Worm (Caenorhabditis elegans) whole organism, L4 larva: ENCODE measurements around the gene ZK1248.19.

Experiments
- D1046.2 ChIP-seq: fragments of 200-800 bp; sonication (Bioruptor generic); IDR thresholded peaks from 2 replicates; pipeline ENCODE4 v1.3.6; 2022; ENCODE audit warnings: missing genetic modification characterization, missing compliant biosample characterization
- F44E2.7 ChIP-seq: fragments of 200-800 bp; sonication (Bioruptor generic); IDR thresholded peaks from 2 replicates; pipeline ENCODE4 v2.1.2; 2022; ENCODE audit warnings: missing genetic modification characterization, missing compliant biosample characterization
- Y105C5A.15 ChIP-seq: fragments of 200-800 bp; sonication (Bioruptor generic); IDR thresholded peaks from 2 replicates; pipeline ENCODE4 v1.3.6; 2022; ENCODE audit warnings: missing genetic modification characterization, missing compliant biosample characterization
- aha-1 ChIP-seq: fragments of 150-350 bp; peaks from one replicate; lab custom pipeline; 2014; ENCODE audit warnings: missing biosample characterization, missing genetic modification characterization
- aly-2 ChIP-seq: sonication (generic microtip); optimal IDR thresholded peaks from 2 replicates; lab custom pipeline; 2018; ENCODE audit warnings: missing biosample characterization, missing genetic modification characterization
- ceh-62 ChIP-seq: sonication (generic microtip); optimal IDR thresholded peaks from 2 replicates; lab custom pipeline; 2017; ENCODE audit warnings: missing biosample characterization, missing genetic modification characterization
- ceh-82 ChIP-seq: sonication (generic microtip); optimal IDR thresholded peaks from 2 replicates; lab custom pipeline; 2017; ENCODE audit warnings: missing biosample characterization, missing genetic modification characterization
- ctbp-1 ChIP-seq: fragments of 200-800 bp; sonication (Bioruptor generic); IDR thresholded peaks from 2 replicates; pipeline ENCODE4 v1.3.6; 2022; ENCODE audit warnings: missing genetic modification reagents, missing genetic modification characterization, missing compliant biosample characterization
- daf-12 ChIP-seq: fragments of 150-350 bp; optimal IDR thresholded peaks from 2 replicates; lab custom pipeline; 2014; ENCODE audit warnings: missing biosample characterization, missing genetic modification reagents, missing genetic modification characterization
- daf-16 ChIP-seq, 3 experiments: sonication (generic microtip); optimal IDR thresholded peaks; 2 replicates each; lab custom pipeline; 2016 to 2017; ENCODE audit warnings: missing genetic modification characterization in 3 of 3, missing genetic modification reagents in 3 of 3, mild to moderate bottlenecking in 2 of 3, missing compliant biosample characterization in 2 of 3, missing biosample characterization in 1 of 3, moderate library complexity in 1 of 3
- duxl-1 ChIP-seq: sonication (generic microtip); optimal IDR thresholded peaks from 2 replicates; lab custom pipeline; 2016; ENCODE audit warnings: mild to moderate bottlenecking, missing genetic modification characterization, moderate library complexity, missing compliant biosample characterization; ENCODE audit not compliant: poor library complexity
- fos-1 ChIP-seq: fragments of 150-350 bp; optimal IDR thresholded peaks from 2 replicates; lab custom pipeline; 2014; ENCODE audit warnings: missing biosample characterization, missing genetic modification characterization
- gei-8 ChIP-seq: fragments of 200-800 bp; sonication (Bioruptor generic); optimal IDR thresholded peaks from 2 replicates; lab custom pipeline; 2018; ENCODE audit warnings: mild to moderate bottlenecking, missing genetic modification characterization, missing compliant biosample characterization
- hlh-11 ChIP-seq: fragments of 200-800 bp; sonication (Bioruptor generic); optimal IDR thresholded peaks from 2 replicates; lab custom pipeline; 2018; ENCODE audit warnings: mild to moderate bottlenecking, missing genetic modification characterization, missing compliant biosample characterization
- lin-29 ChIP-seq: fragments of 200-800 bp; sonication (Bioruptor generic); IDR thresholded peaks from 2 replicates; pipeline ENCODE4 v1.3.6; 2022; ENCODE audit warnings: missing genetic modification reagents, missing genetic modification characterization, missing compliant biosample characterization
- madf-5 ChIP-seq, 2 experiments: fragments of 200-800 bp; sonication (Bioruptor generic); IDR thresholded peaks; 2 replicates each; pipeline ENCODE4 v1.3.6; 2022; ENCODE audit warnings: missing compliant biosample characterization in 2 of 2, missing genetic modification characterization in 2 of 2
- madf-9 ChIP-seq: fragments of 200-800 bp; sonication (Bioruptor generic); conservative IDR thresholded peaks from 2 replicates; pipeline ENCODE4 v1.3.6; 2022; ENCODE audit warnings: missing genetic modification reagents, missing genetic modification characterization, missing compliant biosample characterization
- nhr-11 ChIP-seq: fragments of 150-350 bp; optimal IDR thresholded peaks from 2 replicates; lab custom pipeline; 2014; ENCODE audit warnings: missing biosample characterization, missing genetic modification characterization
- nhr-111 ChIP-seq: fragments of 200-800 bp; sonication (Bioruptor generic); optimal IDR thresholded peaks from 2 replicates; lab custom pipeline; 2018; ENCODE audit warnings: mild to moderate bottlenecking, missing genetic modification characterization, missing compliant biosample characterization
- nhr-237 ChIP-seq: sonication (generic microtip); optimal IDR thresholded peaks from 2 replicates; lab custom pipeline; 2017; ENCODE audit warnings: missing biosample characterization, missing genetic modification characterization
- nhr-48 ChIP-seq: sonication (generic microtip); optimal IDR thresholded peaks from 2 replicates; lab custom pipeline; 2016; ENCODE audit warnings: mild to moderate bottlenecking, missing genetic modification characterization, missing compliant biosample characterization
- pqm-1 ChIP-seq: sonication (generic microtip); optimal IDR thresholded peaks from 2 replicates; lab custom pipeline; 2017; ENCODE audit warnings: missing biosample characterization, missing genetic modification characterization
- saeg-2 ChIP-seq: fragments of 200-800 bp; sonication (Bioruptor generic); IDR thresholded peaks from 2 replicates; pipeline ENCODE4 v1.3.6; 2022; ENCODE audit warnings: missing genetic modification reagents, missing genetic modification characterization, missing compliant biosample characterization
- sdz-12 ChIP-seq: fragments of 200-800 bp; sonication (Bioruptor generic); optimal IDR thresholded peaks from 2 replicates; lab custom pipeline; 2018; ENCODE audit warnings: mild to moderate bottlenecking, missing genetic modification characterization, missing compliant biosample characterization
- set-16 ChIP-seq: fragments of 200-800 bp; sonication (Bioruptor generic); IDR thresholded peaks from 2 replicates; pipeline ENCODE4 v1.3.6; 2022; ENCODE audit warnings: missing genetic modification reagents, missing genetic modification characterization, missing compliant biosample characterization
- snpc-1.2 ChIP-seq: fragments of 200-800 bp; sonication (Bioruptor generic); IDR thresholded peaks from 2 replicates; pipeline ENCODE4 v1.3.6; 2022; ENCODE audit warnings: missing genetic modification reagents, missing genetic modification characterization, missing compliant biosample characterization
- spr-1 ChIP-seq: sonication (generic microtip); optimal IDR thresholded peaks from 2 replicates; lab custom pipeline; 2016; ENCODE audit warnings: mild to moderate bottlenecking, missing genetic modification characterization, missing compliant biosample characterization
- tag-97 ChIP-seq: fragments of 200-800 bp; sonication (Bioruptor generic); IDR thresholded peaks from 2 replicates; pipeline ENCODE4 v1.3.6; 2022; ENCODE audit warnings: missing genetic modification characterization, missing compliant biosample characterization
- tra-1 ChIP-seq: fragments of 200-800 bp; sonication (Bioruptor generic); IDR thresholded peaks from 2 replicates; pipeline ENCODE4 v1.3.6; 2022; ENCODE audit warnings: missing genetic modification reagents, missing genetic modification characterization, missing compliant biosample characterization
- unc-130 ChIP-seq: sonication (generic microtip); optimal IDR thresholded peaks from 2 replicates; lab custom pipeline; 2016; ENCODE audit warnings: missing genetic modification reagents, missing genetic modification characterization, missing compliant biosample characterization
- unc-39 ChIP-seq: sonication (generic microtip); optimal IDR thresholded peaks from 2 replicates; lab custom pipeline; 2017; ENCODE audit warnings: missing biosample characterization, missing genetic modification characterization
- unc-62 ChIP-seq, 3 experiments: fragments of 150-350 bp in 1 of 3; sonication (generic microtip); optimal IDR thresholded peaks in 2 of 3; peaks in 1 of 3; 1 replicate in 1 of 3; 2 replicates in 2 of 3; lab custom pipeline; 2014 to 2017; ENCODE audit warnings: missing biosample characterization in 3 of 3, missing genetic modification characterization in 3 of 3, missing genetic modification reagents in 3 of 3, missing genotype in 1 of 3
- zip-11 ChIP-seq: fragments of 200-800 bp; sonication (Bioruptor generic); IDR thresholded peaks from 2 replicates; pipeline ENCODE4 v1.3.6; 2022; ENCODE audit warnings: missing genetic modification characterization, missing compliant biosample characterization

The ZK1248.19 gene

DNA sequence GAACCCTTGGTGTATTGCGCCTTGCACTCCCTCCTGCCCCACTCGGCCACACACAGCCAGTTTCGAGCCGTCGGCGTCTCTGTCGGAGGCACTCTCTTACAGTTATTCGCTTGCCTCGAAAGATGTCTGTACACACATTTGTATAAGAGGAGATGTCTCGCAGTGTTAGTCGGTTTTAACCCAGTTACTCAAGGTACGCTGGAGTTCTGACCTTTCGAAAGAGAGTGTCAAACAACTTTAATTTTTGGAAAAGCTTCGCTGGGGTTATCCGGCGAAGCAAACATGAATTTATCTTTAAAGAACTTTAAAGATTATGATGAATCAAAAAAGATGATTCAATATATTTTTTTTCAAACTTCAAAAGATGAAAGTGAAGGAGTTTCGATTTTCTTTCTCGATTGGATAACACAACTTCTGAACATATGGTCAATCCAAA is 5.5 kb upstream of the ZK1248.19 start (continued):
- TF ChIP-seq snpc-1.2 = peak; percentile 94
- TF ChIP-seq saeg-2 = peak; percentile 99
- TF ChIP-seq nhr-237 (tag; lab: Kevin White, UChicago) = peak; percentile 70
- peak; percentile 99 for TF ChIP-seq hlh-11 (tag; lab: Kevin White, UChicago)
- peak; percentile 89 to 97 for TF ChIP-seq daf-16 (GFP tag; optimal IDR thresholded peaks at IDR 0.05; lab: Kevin White, UChicago)
- peak; percentile 89 for TF ChIP-seq daf-16 (tag; optimal IDR thresholded peaks at IDR 0.05; lab: Kevin White, UChicago)
- peak; percentile 97 for TF ChIP-seq fos-1
- TF ChIP-seq sdz-12 (GFP tag; lab: Kevin White, UChicago) = peak; percentile 82
- peak; percentile 92 for TF ChIP-seq D1046.2 (GFP tag; lab: Robert Waterston, UW)
- peak; percentile 96 for TF ChIP-seq duxl-1 (tag; lab: Kevin White, UChicago)
- peak; percentile 100 for TF ChIP-seq aha-1
- peak; percentile 78 for TF ChIP-seq F44E2.7 (GFP tag; lab: Robert Waterston, UW)
- peak; percentile 92 for TF ChIP-seq lin-29 (GFP tag; lab: Robert Waterston, UW)
- no peak for TF ChIP-seq tag-97
- TF ChIP-seq ctbp-1 (GFP tag; lab: Robert Waterston, UW) = peak; percentile 99

DNA sequence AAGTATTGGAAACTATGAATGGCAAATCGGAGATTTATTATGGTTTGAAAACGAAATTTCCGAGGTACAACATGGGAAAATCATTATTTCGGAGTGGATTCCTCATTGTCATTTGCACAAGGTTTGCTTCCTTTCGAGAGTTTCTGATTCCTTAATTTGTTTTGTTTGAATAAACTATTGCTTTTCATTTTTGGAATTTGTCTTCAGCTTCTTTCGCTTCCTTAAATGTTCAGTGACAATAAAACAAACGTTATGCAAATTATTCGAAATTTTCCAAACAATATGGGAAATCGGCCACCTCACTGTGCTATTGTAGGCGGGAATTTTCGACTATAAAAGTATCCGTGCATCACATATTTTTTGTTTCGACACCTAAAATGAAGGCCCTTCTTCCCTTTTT is 2.7 kb upstream of the ZK1248.19 start, which contains the start of gene nep-25:
Gene nep-25 (plus strand): TSS at position 375 of the 400 bp plus-strand sequence.
- TF ChIP-seq madf-9 (GFP tag; lab: Robert Waterston, UW) (no peak), madf-5 (GFP tag; IDR thresholded peaks at IDR 0.05; lab: Robert Waterston, UW) (no peak), ceh-62 (tag; lab: Kevin White, UChicago) (no peak), unc-62 (GFP tag; optimal IDR thresholded peaks at IDR 0.05 in 1 of 2; lab: Kevin White, UChicago) (peak in 1 of 2 experiments; percentile 90), unc-62 (tag; optimal IDR thresholded peaks at IDR 0.05; lab: Kevin White, UChicago) (no peak), gei-8 (no peak), aha-1 (peak; percentile 46)

DNA sequence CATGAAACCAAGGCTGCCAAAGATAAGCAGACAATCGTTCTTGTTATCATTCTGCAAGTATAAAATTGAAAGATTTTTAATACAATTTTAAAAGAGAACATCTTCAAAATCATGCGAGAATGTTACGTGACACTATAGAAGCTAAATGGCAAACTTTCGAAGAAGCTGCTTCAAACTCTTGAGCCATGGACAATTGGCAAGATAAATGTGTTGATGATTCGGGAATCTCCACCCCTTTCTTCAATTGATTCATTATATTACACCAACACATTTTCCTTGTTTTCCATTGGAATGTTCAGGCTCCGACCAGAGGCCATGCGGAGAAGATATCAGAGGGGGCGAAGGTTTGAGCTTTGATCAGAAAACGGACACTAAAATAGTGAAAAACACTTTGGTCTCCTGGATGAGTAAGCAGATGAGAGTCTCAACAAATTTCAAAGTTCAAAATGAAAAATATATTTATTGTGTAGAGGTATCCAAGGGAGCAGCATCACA is 1.9 kb upstream of the ZK1248.19 start, which contains the start of gene lec-5:
Gene lec-5 (minus strand): TSS at position 51 of the 495 bp plus-strand sequence.
- no peak for TF ChIP-seq set-16 (GFP tag; lab: Robert Waterston, UW)
- no peak for TF ChIP-seq pqm-1 (tag; lab: Kevin White, UChicago)
- no peak for TF ChIP-seq spr-1 (tag; lab: Kevin White, UChicago)
- TF ChIP-seq aly-2 (tag; lab: Kevin White, UChicago) = no peak
- no peak for TF ChIP-seq zip-11 (GFP tag; lab: Robert Waterston, UW)
- TF ChIP-seq unc-62 (GFP tag; optimal IDR thresholded peaks at IDR 0.05 in 1 of 2; lab: Kevin White, UChicago) = no peak
- TF ChIP-seq unc-62 (tag; optimal IDR thresholded peaks at IDR 0.05; lab: Kevin White, UChicago) = no peak
- no peak for TF ChIP-seq unc-39 (tag; lab: Kevin White, UChicago)
- TF ChIP-seq nhr-48 (tag; lab: Kevin White, UChicago) = no peak
- TF ChIP-seq daf-16 (GFP tag; optimal IDR thresholded peaks at IDR 0.05; lab: Kevin White, UChicago) = peak in 1 of 2 experiments; percentile 94
- TF ChIP-seq daf-16 (tag; optimal IDR thresholded peaks at IDR 0.05; lab: Kevin White, UChicago) = no peak
- TF ChIP-seq gei-8 = no peak
- TF ChIP-seq D1046.2 (GFP tag; lab: Robert Waterston, UW) = no peak
- TF ChIP-seq tra-1 (GFP tag; lab: Robert Waterston, UW) = no peak
- TF ChIP-seq unc-130 (GFP tag; lab: Kevin White, UChicago) = no peak
- no peak for TF ChIP-seq ceh-62 (tag; lab: Kevin White, UChicago)
- no peak for TF ChIP-seq ceh-82 (tag; lab: Kevin White, UChicago)
- TF ChIP-seq nhr-11 (tag; lab: Kevin White, UChicago) = peak; percentile 34

DNA sequence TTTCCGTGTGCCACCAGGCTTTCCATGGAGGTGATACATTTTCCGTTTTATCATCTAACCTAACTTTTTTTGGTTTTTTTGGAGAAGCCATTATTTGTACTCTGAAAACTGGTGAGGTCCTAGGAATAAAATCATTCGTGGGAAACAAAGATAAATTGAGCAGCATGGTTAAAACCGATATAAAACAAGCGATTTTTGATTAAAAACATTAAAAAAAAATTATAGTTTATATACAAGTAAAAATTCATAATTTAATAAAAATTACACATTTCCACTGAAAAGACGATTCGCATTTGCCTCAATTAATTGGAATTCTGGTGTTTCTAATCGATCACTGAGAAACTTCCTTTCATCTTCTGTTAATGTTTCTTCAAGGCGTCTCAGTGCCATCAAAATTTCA is 761 bp downstream of the ZK1248.19 start, which contains the start of gene ZK1248.15:
Gene ZK1248.15 (minus strand): TSS at position 101 of the 400 bp plus-strand sequence.
- no peak for TF ChIP-seq daf-12 (tag; lab: Kevin White, UChicago)
- no peak for TF ChIP-seq Y105C5A.15 (GFP tag; lab: Robert Waterston, UW)
- TF ChIP-seq unc-62 (GFP tag; optimal IDR thresholded peaks at IDR 0.05 in 1 of 2; lab: Kevin White, UChicago) = peak in 1 of 2 experiments; percentile 86
- no peak for TF ChIP-seq unc-62 (tag; optimal IDR thresholded peaks at IDR 0.05; lab: Kevin White, UChicago)
- no peak for TF ChIP-seq nhr-111
